Worm (Caenorhabditis elegans): ENCODE measurements around the gene ceeh-1.

DNA sequence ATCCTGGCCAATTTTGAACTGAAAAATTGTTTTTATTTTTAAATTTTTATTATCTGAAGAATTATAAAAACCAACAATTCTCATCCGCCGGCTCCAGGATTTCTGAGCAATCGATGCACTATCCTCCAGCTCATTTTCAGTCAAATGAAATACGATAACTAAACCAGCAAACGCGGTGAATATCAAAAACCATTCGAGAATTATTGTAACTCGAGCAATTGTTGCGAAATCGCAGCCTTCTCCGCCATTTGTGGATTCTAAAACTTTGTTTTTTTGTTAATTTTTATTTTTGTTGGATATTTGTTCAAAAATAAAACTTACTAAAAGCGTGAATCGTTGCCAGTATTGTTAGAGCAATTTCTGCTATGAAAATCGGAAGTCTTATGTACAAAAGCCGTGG, 49.6 kb downstream of the ceeh-1 start:
- TF ChIP-seq mdl-1 (tag; optimal IDR thresholded peaks at IDR 0.05) (no peak), nhr-237 (tag; optimal IDR thresholded peaks at IDR 0.05) (no peak), ztf-11 (tag; optimal IDR thresholded peaks at IDR 0.05) (no peak), fos-1 (tag; optimal IDR thresholded peaks at IDR 0.05) (no peak), skn-1 (tag; optimal IDR thresholded peaks at IDR 0.05) (no peak), alr-1 (tag; optimal IDR thresholded peaks at IDR 0.05) (no peak), Y55F3AM.14 (GFP tag; optimal IDR thresholded peaks at IDR 0.05) (no peak), ama-1 (optimal IDR thresholded peaks at IDR 0.05) (no peak), F13H6.1 (tag; optimal IDR thresholded peaks at IDR 0.05) (no peak)

All from whole organism, L2 larva.